Fruit fly (Drosophila melanogaster) whole organism, adult: ENCODE data around the gene AGO2.
A peak's percentile ranks its signal among the peaks of the same experiment; 100 is the strongest.

Source experiments
- CG11617 ChIP-seq: fragments of 200-800 bp; sonication (Bioruptor generic); optimal IDR thresholded peaks from 2 replicates; lab custom pipeline; 2017; ENCODE audit warnings: mild to moderate bottlenecking, missing biosample characterization, missing genetic modification reagents, missing genetic modification characterization
- CG12768 ChIP-seq: fragments of 200-800 bp; sonication (Bioruptor generic); optimal IDR thresholded peaks from 2 replicates; lab custom pipeline; 2017; ENCODE audit warnings: missing biosample characterization, missing genetic modification characterization, mild to moderate bottlenecking, moderate library complexity, missing genetic modification reagents
- CG14711 ChIP-seq: fragments of 200-800 bp; sonication (Bioruptor generic); optimal IDR thresholded peaks from 2 replicates; lab custom pipeline; 2018; ENCODE audit warnings: missing biosample characterization, mild to moderate bottlenecking, missing genetic modification characterization, moderate library complexity
- CG1620 ChIP-seq: fragments of 200-800 bp; sonication (Bioruptor generic); optimal IDR thresholded peaks from 2 replicates; lab custom pipeline; 2016; ENCODE audit warnings: missing biosample characterization, missing genetic modification characterization
- CG33017 ChIP-seq: fragments of 200-800 bp; sonication (Bioruptor generic); optimal IDR thresholded peaks from 2 replicates; lab custom pipeline; 2018; ENCODE audit warnings: missing biosample characterization, mild to moderate bottlenecking, missing genetic modification characterization, moderate library complexity
- CG5204 ChIP-seq: fragments of 200-800 bp; sonication (Bioruptor generic); optimal IDR thresholded peaks from 2 replicates; lab custom pipeline; 2016; ENCODE audit warnings: missing biosample characterization, missing genetic modification characterization
- CG7045 ChIP-seq: fragments of 200-800 bp; sonication (Bioruptor generic); optimal IDR thresholded peaks from 2 replicates; lab custom pipeline; 2017; ENCODE audit warnings: missing biosample characterization, mild to moderate bottlenecking, missing genetic modification characterization
- CG7101 ChIP-seq: fragments of 200-800 bp; sonication (Bioruptor generic); optimal IDR thresholded peaks from 2 replicates; lab custom pipeline; 2018; ENCODE audit warnings: missing biosample characterization, mild to moderate bottlenecking, missing genetic modification characterization, moderate library complexity
- Clk ChIP-seq: fragments of 200-800 bp; sonication (Bioruptor generic); optimal IDR thresholded peaks from 2 replicates; lab custom pipeline; 2017; ENCODE audit warnings: missing biosample characterization, missing genetic modification characterization
- Crg-1 ChIP-seq: fragments of 200-800 bp; sonication (Bioruptor generic); optimal IDR thresholded peaks from 2 replicates; lab custom pipeline; 2016; ENCODE audit warnings: missing biosample characterization, missing genetic modification characterization
- Hr96 ChIP-seq: fragments of 200-800 bp; sonication (Bioruptor generic); optimal IDR thresholded peaks from 2 replicates; lab custom pipeline; 2016; ENCODE audit warnings: missing biosample characterization, missing genetic modification characterization
- bab1 ChIP-seq: fragments of 200-800 bp; sonication (Bioruptor generic); optimal IDR thresholded peaks from 3 replicates; lab custom pipeline; 2019; ENCODE audit warnings: missing biosample characterization, mild to moderate bottlenecking, missing genetic modification characterization, moderate library complexity
- cic ChIP-seq: fragments of 200-800 bp; sonication (Bioruptor generic); optimal IDR thresholded peaks from 2 replicates; lab custom pipeline; 2017; ENCODE audit warnings: missing biosample characterization, mild to moderate bottlenecking, missing genetic modification characterization, moderate library complexity
- cnc ChIP-seq, 2 experiments: fragments of >200 bp; optimal IDR thresholded peaks; 2 replicates each; lab custom pipeline; 2017
- kay ChIP-seq: fragments of 200-800 bp; sonication (Bioruptor generic); peaks from one replicate; lab custom pipeline; 2016; ENCODE audit warnings: missing biosample characterization, missing genetic modification characterization, borderline replicate concordance
- ovo ChIP-seq: fragments of 200-800 bp; sonication (Bioruptor generic); optimal IDR thresholded peaks from 2 replicates; lab custom pipeline; 2016; ENCODE audit warnings: missing biosample characterization, missing genetic modification characterization
- pad ChIP-seq: fragments of 200-800 bp; sonication (Bioruptor generic); optimal IDR thresholded peaks from 3 replicates; lab custom pipeline; 2017; ENCODE audit warnings: missing biosample characterization, missing genetic modification characterization, mild to moderate bottlenecking, moderate library complexity, missing genetic modification reagents
- tj ChIP-seq: fragments of 200-800 bp; sonication (Bioruptor generic); optimal IDR thresholded peaks from 3 replicates; lab custom pipeline; 2017; ENCODE audit warnings: missing biosample characterization, mild to moderate bottlenecking, missing genetic modification characterization, moderate library complexity
- toe ChIP-seq: fragments of 200-800 bp; sonication (Bioruptor generic); optimal IDR thresholded peaks from 2 replicates; lab custom pipeline; 2016; ENCODE audit warnings: missing biosample characterization, missing genetic modification characterization

The AGO2 gene

dm6 chr3L:15592536-15593260 lies 38.8 kb downstream of the AGO2 start:
- no peak for TF ChIP-seq bab1
- no peak for TF ChIP-seq CG12768
- TF ChIP-seq CG33017 (tag; lab: Kevin White, UChicago), result peak; percentile 28
- TF ChIP-seq CG1620 (GFP tag; lab: Kevin White, UChicago), result no peak

DNA sequence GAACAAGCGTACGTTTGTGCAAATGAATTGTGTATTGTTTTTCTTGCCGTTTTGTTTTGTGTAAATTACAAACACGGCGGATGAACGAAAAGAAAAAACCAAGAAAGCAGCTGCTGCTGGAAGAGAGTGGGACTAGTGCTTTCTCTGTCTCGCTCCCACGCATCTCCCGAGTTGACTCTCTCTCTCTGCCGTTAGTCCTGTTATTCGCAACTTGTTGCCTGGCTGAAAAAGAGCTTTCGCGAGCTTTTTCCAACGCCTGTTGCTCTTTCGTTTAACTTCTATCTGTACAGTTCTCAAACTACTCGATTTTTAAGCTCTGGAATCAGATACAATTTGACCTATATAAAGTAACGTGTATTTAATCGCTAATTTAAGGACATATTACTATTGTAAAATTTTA lies 39.5 kb downstream of the AGO2 start:
- TF ChIP-seq ovo (GFP tag; lab: Kevin White, UChicago) (peak; percentile 17), CG12768 (no peak)

dm6 chr3L:15594093-15594653 lies 40.3 kb downstream of the AGO2 start:
- no peak for TF ChIP-seq bab1
- peak; percentile 8 for TF ChIP-seq kay (GFP tag; lab: Kevin White, UChicago)
- peak; percentile 4 for TF ChIP-seq CG12768

dm6 chr3L:15595175-15595724 lies 41.3 kb downstream of the AGO2 start:
- no peak for TF ChIP-seq cic (GFP tag; lab: Kevin White, UChicago)
- no peak for TF ChIP-seq CG11617 (GFP tag; lab: Kevin White, UChicago)
- peak; percentile 35 for TF ChIP-seq CG12768
- no peak for TF ChIP-seq CG33017 (tag; lab: Kevin White, UChicago)
- TF ChIP-seq cnc (optimal IDR thresholded peaks at IDR 0.05; lab: Kevin White, UChicago), result no peak
- TF ChIP-seq bab1, result no peak
- TF ChIP-seq Crg-1 (GFP tag; lab: Kevin White, UChicago), result no peak
- no peak for TF ChIP-seq CG1620 (GFP tag; lab: Kevin White, UChicago)

- TF ChIP-seq CG7045 (GFP tag; lab: Kevin White, UChicago) (no peak), tj (peak; percentile 70)
Observed at dm6 chr3L:15595980-15596379, 42.1 kb downstream of the AGO2 start.

DNA sequence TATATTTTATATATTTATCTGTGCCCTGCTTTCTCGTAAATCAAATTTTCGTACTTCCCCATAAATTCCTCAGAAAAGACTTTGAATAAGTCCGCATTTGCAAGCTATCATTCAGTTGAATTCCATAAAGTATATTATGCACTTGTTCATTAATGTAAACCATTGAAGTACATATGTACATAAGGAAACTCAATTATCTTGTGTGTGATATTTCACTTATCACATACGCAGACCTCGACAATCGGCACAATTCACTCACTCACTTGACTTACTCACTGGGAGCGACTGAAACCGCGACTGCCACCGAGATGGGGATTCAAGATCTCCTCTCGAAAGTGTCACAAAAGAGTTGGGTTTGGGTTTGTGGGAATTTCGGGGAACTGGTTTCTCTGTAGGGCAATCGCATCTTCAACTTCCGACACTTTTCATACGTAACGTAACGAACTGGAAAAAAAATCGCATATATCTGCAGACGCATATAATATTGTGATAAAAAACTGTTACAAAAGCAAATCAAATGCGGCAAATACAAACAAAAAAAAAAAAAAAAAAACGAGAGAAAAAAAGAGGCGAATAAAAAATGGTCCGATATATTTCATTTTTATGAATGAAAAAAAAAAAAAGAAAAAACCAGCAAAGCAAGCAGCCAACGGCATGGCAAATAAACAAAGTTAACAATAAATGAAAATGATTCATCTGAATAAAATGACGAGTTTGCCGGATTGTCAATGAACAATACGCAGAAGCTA lies 43.3 kb downstream of the AGO2 start:
- TF ChIP-seq CG7101 (tag; lab: Kevin White, UChicago) (no peak), cic (GFP tag; lab: Kevin White, UChicago) (no peak), kay (GFP tag; lab: Kevin White, UChicago) (peak; percentile 78), pad (GFP tag; lab: Kevin White, UChicago) (no peak), CG1620 (GFP tag; lab: Kevin White, UChicago) (no peak), toe (GFP tag; lab: Kevin White, UChicago) (no peak), CG14711 (no peak)

dm6 chr3L:15597945-15598344 lies 44.0 kb downstream of the AGO2 start:
- TF ChIP-seq CG7101 (tag; lab: Kevin White, UChicago) (no peak), CG1620 (GFP tag; lab: Kevin White, UChicago) (no peak), CG7045 (GFP tag; lab: Kevin White, UChicago) (no peak)

DNA sequence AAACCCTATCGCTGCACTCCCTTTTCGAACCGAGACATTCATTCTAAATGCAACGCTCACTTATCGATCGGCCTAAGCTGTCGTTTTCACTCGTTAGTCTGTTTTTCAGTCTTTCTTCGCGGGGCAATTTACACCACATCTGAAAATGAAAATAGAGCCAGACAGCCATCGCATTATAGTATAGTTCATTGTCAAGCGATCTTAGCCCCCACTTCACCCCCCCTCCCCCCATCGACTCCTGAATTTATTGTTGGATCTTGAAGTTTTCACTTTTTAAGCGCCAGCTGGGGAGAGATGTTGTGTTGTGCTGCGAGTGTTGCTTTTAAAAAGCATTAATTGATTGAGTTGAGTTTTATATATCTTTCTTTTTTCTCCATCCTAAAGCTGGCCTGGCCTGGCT lies 45.3 kb downstream of the AGO2 start:
- TF ChIP-seq CG7101 (tag; lab: Kevin White, UChicago) (no peak), ovo (GFP tag; lab: Kevin White, UChicago) (no peak), toe (GFP tag; lab: Kevin White, UChicago) (no peak), Hr96 (GFP tag; lab: Kevin White, UChicago) (no peak), pad (GFP tag; lab: Kevin White, UChicago) (no peak), CG1620 (GFP tag; lab: Kevin White, UChicago) (no peak), Crg-1 (GFP tag; lab: Kevin White, UChicago) (no peak), bab1 (no peak), CG14711 (no peak), CG12768 (no peak), tj (no peak), cnc (optimal IDR thresholded peaks at IDR 0.05; lab: Kevin White, UChicago) (no peak), CG11617 (GFP tag; lab: Kevin White, UChicago) (no peak), CG5204 (GFP tag; lab: Kevin White, UChicago) (no peak), Clk (GFP tag; lab: Kevin White, UChicago) (no peak), cic (GFP tag; lab: Kevin White, UChicago) (no peak), kay (GFP tag; lab: Kevin White, UChicago) (no peak)
